Worm (Caenorhabditis elegans) whole organism, L2 larva: ENCODE results near the gene ent-3.

Experiments used
- C34F6.9 ChIP-seq: fragments of 150-350 bp; optimal IDR thresholded peaks from 2 replicates; lab custom pipeline; 2014; ENCODE audit warnings: missing biosample characterization, missing genetic modification characterization
- F13H6.1 ChIP-seq: sonication (generic microtip); optimal IDR thresholded peaks from 2 replicates; lab custom pipeline; 2016; ENCODE audit warnings: missing genetic modification characterization, missing compliant biosample characterization
- Y55F3AM.14 ChIP-seq: fragments of 200-800 bp; sonication (Bioruptor generic); optimal IDR thresholded peaks from 2 replicates; lab custom pipeline; 2018; ENCODE audit warnings: mild to moderate bottlenecking, missing genetic modification characterization, missing compliant biosample characterization
- alr-1 ChIP-seq: fragments of 150-350 bp; optimal IDR thresholded peaks from 2 replicates; lab custom pipeline; 2014; ENCODE audit warnings: missing biosample characterization, missing genetic modification characterization
- aly-2 ChIP-seq: fragments of 150-350 bp; optimal IDR thresholded peaks from 2 replicates; lab custom pipeline; 2014; ENCODE audit warnings: missing biosample characterization, missing genetic modification characterization
- ama-1 ChIP-seq: fragments of 150-350 bp; optimal IDR thresholded peaks from 2 replicates; lab custom pipeline; 2018; ENCODE audit warnings: inconsistent platforms
- blmp-1 ChIP-seq: sonication (generic microtip); optimal IDR thresholded peaks from 2 replicates; lab custom pipeline; 2017; ENCODE audit warnings: missing genetic modification characterization, mild to moderate bottlenecking, missing compliant biosample characterization, antibody characterized with exemption, moderate library complexity; ENCODE audit not compliant: insufficient read depth
- ceh-16 ChIP-seq: fragments of 150-350 bp; optimal IDR thresholded peaks from 2 replicates; lab custom pipeline; 2014; ENCODE audit warnings: missing biosample characterization, missing genetic modification characterization
- ceh-82 ChIP-seq: fragments of 150-350 bp; optimal IDR thresholded peaks from 2 replicates; lab custom pipeline; 2014; ENCODE audit warnings: missing biosample characterization, missing genetic modification characterization
- crh-2 ChIP-seq: sonication (generic microtip); optimal IDR thresholded peaks from 2 replicates; lab custom pipeline; 2017; ENCODE audit warnings: missing biosample characterization, missing genetic modification characterization
- dmd-4 ChIP-seq: sonication (generic microtip); optimal IDR thresholded peaks from 2 replicates; lab custom pipeline; 2017; ENCODE audit warnings: missing biosample characterization, missing genetic modification characterization
- egl-27 ChIP-seq: sonication (generic microtip); optimal IDR thresholded peaks from 3 replicates; lab custom pipeline; 2017; ENCODE audit warnings: missing biosample characterization, missing genetic modification reagents, missing genetic modification characterization
- elt-1 ChIP-seq: fragments of 150-350 bp; optimal IDR thresholded peaks from 2 replicates; lab custom pipeline; 2014; ENCODE audit warnings: missing biosample characterization, missing genetic modification characterization
- elt-3 ChIP-seq: sonication (generic microtip); optimal IDR thresholded peaks from 2 replicates; lab custom pipeline; 2017; ENCODE audit warnings: missing biosample characterization, missing genetic modification characterization
- fos-1 ChIP-seq: fragments of 150-350 bp; optimal IDR thresholded peaks from 2 replicates; lab custom pipeline; 2014; ENCODE audit warnings: missing biosample characterization, missing genetic modification characterization
- gmeb-1 ChIP-seq: fragments of 150-350 bp; optimal IDR thresholded peaks from 2 replicates; lab custom pipeline; 2014; ENCODE audit warnings: missing biosample characterization, missing genetic modification characterization
- lin-11 ChIP-seq: fragments of 150-350 bp; sonication (generic microtip); optimal IDR thresholded peaks from 2 replicates; lab custom pipeline; 2014; ENCODE audit warnings: missing biosample characterization, missing genetic modification characterization, inconsistent platforms, mixed read lengths
- mbf-1 ChIP-seq: sonication (generic microtip); optimal IDR thresholded peaks from 2 replicates; lab custom pipeline; 2017; ENCODE audit warnings: missing biosample characterization, missing genetic modification characterization
- mdl-1 ChIP-seq, 2 experiments: fragments of 150-350 bp in 1 of 2; sonication (generic microtip) in 1 of 2; optimal IDR thresholded peaks; 2 replicates each; lab custom pipeline; 2017; ENCODE audit warnings: missing biosample characterization in 2 of 2, missing genetic modification characterization in 2 of 2
- nhr-10 ChIP-seq: sonication (generic microtip); optimal IDR thresholded peaks from 2 replicates; lab custom pipeline; 2017; ENCODE audit warnings: missing biosample characterization, missing genetic modification characterization
- nhr-11 ChIP-seq: fragments of 150-350 bp; optimal IDR thresholded peaks from 2 replicates; lab custom pipeline; 2014; ENCODE audit warnings: missing biosample characterization, missing genetic modification characterization
- nhr-12 ChIP-seq: fragments of 150-350 bp; optimal IDR thresholded peaks from 2 replicates; lab custom pipeline; 2014; ENCODE audit warnings: missing biosample characterization, missing genetic modification characterization
- nhr-129 ChIP-seq: fragments of 150-350 bp; optimal IDR thresholded peaks from 2 replicates; lab custom pipeline; 2014; ENCODE audit warnings: missing biosample characterization, missing genetic modification characterization
- nhr-21 ChIP-seq: fragments of 150-350 bp; optimal IDR thresholded peaks from 2 replicates; lab custom pipeline; 2014; ENCODE audit warnings: missing biosample characterization, missing genetic modification characterization
- nhr-23 ChIP-seq: fragments of 150-350 bp; optimal IDR thresholded peaks from 2 replicates; lab custom pipeline; 2014; ENCODE audit warnings: missing biosample characterization, missing genetic modification reagents, missing genetic modification characterization
- nhr-237 ChIP-seq: fragments of 150-350 bp; optimal IDR thresholded peaks from 2 replicates; lab custom pipeline; 2014; ENCODE audit warnings: missing biosample characterization, missing genetic modification characterization
- nhr-25 ChIP-seq: fragments of 150-350 bp; sonication (generic microtip); optimal IDR thresholded peaks from 3 replicates; lab custom pipeline; 2014; ENCODE audit warnings: missing biosample characterization, missing genetic modification characterization
- nhr-6 ChIP-seq: fragments of 150-350 bp; optimal IDR thresholded peaks from 2 replicates; lab custom pipeline; 2014; ENCODE audit warnings: missing biosample characterization, missing genetic modification characterization
- nhr-77 ChIP-seq: fragments of 150-350 bp; optimal IDR thresholded peaks from 2 replicates; lab custom pipeline; 2014; ENCODE audit warnings: missing biosample characterization, missing genetic modification characterization
- peb-1 ChIP-seq: fragments of 150-350 bp; optimal IDR thresholded peaks from 2 replicates; lab custom pipeline; 2014; ENCODE audit warnings: missing biosample characterization, missing genetic modification characterization
- sem-4 ChIP-seq: fragments of 150-350 bp; optimal IDR thresholded peaks from 2 replicates; lab custom pipeline; 2014; ENCODE audit warnings: missing biosample characterization, missing genetic modification reagents, missing genetic modification characterization
- skn-1 ChIP-seq: sonication (generic microtip); optimal IDR thresholded peaks from 2 replicates; lab custom pipeline; 2017; ENCODE audit warnings: missing biosample characterization, missing genetic modification characterization
- sma-3 ChIP-seq: sonication (generic microtip); optimal IDR thresholded peaks from 2 replicates; lab custom pipeline; 2016; ENCODE audit warnings: missing genetic modification reagents, missing genetic modification characterization, missing compliant biosample characterization
- sma-9 ChIP-seq, 2 experiments: fragments of 150-350 bp in 1 of 2; sonication (generic microtip) in 1 of 2; optimal IDR thresholded peaks; 2 replicates each; lab custom pipeline; 2014 to 2016; ENCODE audit warnings: missing genetic modification characterization in 2 of 2, mild to moderate bottlenecking in 1 of 2, missing biosample characterization in 1 of 2, missing compliant biosample characterization in 1 of 2, missing genetic modification reagents in 1 of 2, moderate library complexity in 1 of 2
- unc-39 ChIP-seq: fragments of 150-350 bp; optimal IDR thresholded peaks from 2 replicates; lab custom pipeline; 2014; ENCODE audit warnings: missing biosample characterization, missing genetic modification characterization
- unc-55 ChIP-seq: fragments of 150-350 bp; sonication (generic microtip); optimal IDR thresholded peaks from 3 replicates; lab custom pipeline; 2014; ENCODE audit warnings: missing biosample characterization, missing genetic modification reagents, missing genetic modification characterization
- unc-62 ChIP-seq: fragments of 150-350 bp; optimal IDR thresholded peaks from 2 replicates; lab custom pipeline; 2014; ENCODE audit warnings: missing biosample characterization, missing genetic modification reagents, missing genetic modification characterization
- ztf-11 ChIP-seq: sonication (generic microtip); optimal IDR thresholded peaks from 2 replicates; lab custom pipeline; 2017; ENCODE audit warnings: missing biosample characterization, missing genetic modification characterization
- ztf-4 ChIP-seq: fragments of 150-350 bp; optimal IDR thresholded peaks from 2 replicates; lab custom pipeline; 2014; ENCODE audit warnings: missing biosample characterization, missing genetic modification characterization

Gene ent-3

DNA sequence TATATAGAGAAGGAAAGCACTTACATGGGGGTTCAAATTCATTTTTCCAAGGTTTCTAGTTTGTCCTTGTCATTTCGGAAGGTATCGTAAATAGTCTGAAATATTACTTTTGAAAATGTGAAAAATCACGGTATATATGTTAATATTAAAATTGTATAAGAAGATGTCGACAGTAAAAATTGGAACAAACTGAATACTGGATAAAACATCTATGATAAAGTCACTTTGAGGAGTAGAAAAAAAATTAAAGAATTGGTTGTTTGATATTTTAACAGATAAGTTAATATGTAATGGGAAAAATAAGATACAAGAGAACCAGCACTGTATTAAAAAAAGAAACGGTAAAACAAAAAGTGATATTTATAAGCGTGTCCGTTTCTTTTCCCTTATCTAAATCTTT, 9.5 kb downstream of the ent-3 start, which contains the start of gene nep-21:
Gene nep-21 (minus strand): TSS at position 101 of the 400 bp plus-strand sequence.
- no peak for TF ChIP-seq aly-2
- TF ChIP-seq ama-1 (lab: Kevin White, UChicago), result no peak

DNA sequence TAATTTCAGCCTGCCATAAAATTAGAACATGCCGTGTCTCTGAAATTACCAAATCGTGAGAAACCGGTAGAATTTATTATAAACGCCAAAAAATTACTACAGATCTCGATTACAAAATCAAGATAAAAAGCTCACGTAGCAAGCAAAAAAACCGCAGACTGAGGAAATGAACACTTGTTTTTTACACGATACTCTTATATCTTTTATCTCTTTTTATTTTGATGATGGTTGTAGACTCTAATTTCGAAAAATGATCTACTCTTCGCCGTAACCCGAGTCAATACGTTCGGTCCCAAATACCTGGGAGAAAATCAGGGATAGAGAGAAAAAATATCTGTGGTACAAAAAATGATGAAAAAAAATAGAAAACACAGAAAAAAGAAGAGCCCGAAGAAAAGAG, 12.7 kb downstream of the ent-3 start:
- TF ChIP-seq mbf-1 (no peak), skn-1 (no peak), ztf-4 (tag; lab: Kevin White, UChicago) (no peak), nhr-12 (tag; lab: Kevin White, UChicago) (no peak), ceh-16 (tag; lab: Kevin White, UChicago) (no peak), unc-55 (GFP tag; lab: Kevin White, UChicago) (no peak), alr-1 (tag; lab: Kevin White, UChicago) (no peak), mdl-1 (tag; optimal IDR thresholded peaks at IDR 0.05; lab: Kevin White, UChicago) (no peak), crh-2 (tag; lab: Kevin White, UChicago) (no peak), C34F6.9 (tag; lab: Kevin White, UChicago) (no peak), ztf-11 (tag; lab: Kevin White, UChicago) (no peak), nhr-23 (tag; lab: Kevin White, UChicago) (no peak), elt-3 (tag; lab: Kevin White, UChicago) (no peak), F13H6.1 (tag; lab: Kevin White, UChicago) (no peak), dmd-4 (tag; lab: Kevin White, UChicago) (no peak), gmeb-1 (tag; lab: Kevin White, UChicago) (no peak), sem-4 (no peak), blmp-1 (tag; lab: Kevin White, UChicago) (no peak), sma-3 (GFP tag; lab: Kevin White, UChicago) (no peak)

DNA sequence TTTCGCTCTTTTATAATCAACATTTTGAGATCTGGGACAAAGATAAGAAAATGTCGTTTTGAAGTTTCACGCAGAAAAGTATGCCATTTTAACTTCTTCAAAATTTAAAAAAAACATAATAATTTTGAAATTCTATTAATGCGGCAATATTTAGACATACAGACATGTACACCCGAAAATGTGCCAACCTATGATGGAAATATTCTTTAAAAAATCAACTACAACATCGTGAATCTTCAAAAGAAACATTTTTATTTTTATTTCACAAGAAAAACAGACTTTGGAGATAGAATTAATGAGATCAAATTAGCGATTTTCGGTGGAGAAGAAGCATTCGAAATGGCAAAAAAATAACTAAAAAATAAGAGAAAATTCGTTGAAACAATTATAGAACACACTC, 20.7 kb downstream of the ent-3 start, which contains the start of gene T16A9.5:
Gene T16A9.5 (minus strand): TSS at position 101 of the 400 bp plus-strand sequence.
- no peak for TF ChIP-seq nhr-12 (tag; lab: Kevin White, UChicago)
- TF ChIP-seq nhr-11 (tag; lab: Kevin White, UChicago), result no peak
- TF ChIP-seq Y55F3AM.14, result no peak
- TF ChIP-seq gmeb-1 (tag; lab: Kevin White, UChicago), result no peak
- TF ChIP-seq nhr-237 (tag; lab: Kevin White, UChicago), result no peak
- TF ChIP-seq egl-27 (tag; lab: Kevin White, UChicago), result no peak
- no peak for TF ChIP-seq elt-1
- no peak for TF ChIP-seq unc-62 (GFP tag; lab: Kevin White, UChicago)
- no peak for TF ChIP-seq lin-11 (tag; lab: Kevin White, UChicago)
- TF ChIP-seq ztf-11 (tag; lab: Kevin White, UChicago), result no peak
- TF ChIP-seq sem-4, result no peak

DNA sequence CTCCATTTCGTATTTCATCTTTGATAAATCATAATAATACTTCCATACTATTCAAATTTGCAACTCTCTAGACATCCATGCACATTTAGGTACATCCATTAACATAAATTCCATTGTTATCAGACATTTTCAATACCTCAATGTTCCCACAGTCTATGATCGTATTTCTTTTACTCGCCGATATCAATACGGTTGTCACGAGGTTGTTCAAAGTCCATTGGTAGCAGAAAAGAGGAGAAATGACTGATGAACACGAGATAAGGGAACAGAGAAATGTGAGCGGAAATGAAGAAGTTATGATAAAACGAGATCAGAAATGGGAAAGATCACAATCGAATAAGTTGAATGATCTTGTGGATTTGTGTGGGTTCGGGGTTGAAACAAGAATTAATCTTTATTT, 23.0 kb downstream of the ent-3 start:
- no peak for TF ChIP-seq nhr-6
- no peak for TF ChIP-seq nhr-77 (tag; lab: Kevin White, UChicago)
- TF ChIP-seq sem-4, result no peak
- TF ChIP-seq blmp-1 (tag; lab: Kevin White, UChicago), result peak; percentile 51
- TF ChIP-seq nhr-10 (tag; lab: Kevin White, UChicago), result no peak
- peak; percentile 70 for TF ChIP-seq nhr-21 (tag; lab: Kevin White, UChicago)
- TF ChIP-seq fos-1, result peak; percentile 78
- no peak for TF ChIP-seq peb-1 (tag; lab: Kevin White, UChicago)
- TF ChIP-seq nhr-23 (tag; lab: Kevin White, UChicago), result no peak
- TF ChIP-seq sma-9 (GFP tag; optimal IDR thresholded peaks at IDR 0.05; lab: Kevin White, UChicago), result peak; percentile 76
- no peak for TF ChIP-seq sma-9 (tag; optimal IDR thresholded peaks at IDR 0.05; lab: Kevin White, UChicago)
- TF ChIP-seq egl-27 (tag; lab: Kevin White, UChicago), result no peak
- no peak for TF ChIP-seq ama-1 (lab: Kevin White, UChicago)
- no peak for TF ChIP-seq elt-1
- TF ChIP-seq skn-1, result no peak
- no peak for TF ChIP-seq nhr-129 (tag; lab: Kevin White, UChicago)
- TF ChIP-seq unc-39, result no peak
- TF ChIP-seq nhr-25 (tag; lab: Kevin White, UChicago), result no peak
- no peak for TF ChIP-seq ceh-82
- peak; percentile 53 for TF ChIP-seq gmeb-1 (tag; lab: Kevin White, UChicago)
- TF ChIP-seq unc-62 (GFP tag; lab: Kevin White, UChicago), result no peak
- peak; percentile 65 for TF ChIP-seq crh-2 (tag; lab: Kevin White, UChicago)
- TF ChIP-seq F13H6.1 (tag; lab: Kevin White, UChicago), result no peak
